Worm (Caenorhabditis elegans): Measurements from ENCODE around the gene cutl-27.
A peak's percentile ranks its signal among the peaks of the same experiment; 100 is the strongest.

cutl-27 gene

ce11 chrIV:11871083-11871482 is 7.3 kb upstream of the cutl-27 start:
- TF ChIP-seq ceh-22 (tag; optimal IDR thresholded peaks at IDR 0.05) = no peak
- TF ChIP-seq hlh-30 (tag; optimal IDR thresholded peaks at IDR 0.05; ENCODE audit: insufficient read depth) = no peak
- TF ChIP-seq gmeb-2 (tag; optimal IDR thresholded peaks at IDR 0.05) = no peak
- no peak for TF ChIP-seq pag-3 (tag; optimal IDR thresholded peaks at IDR 0.05; ENCODE audit: borderline replicate concordance)
- TF ChIP-seq hlh-6 (tag; optimal IDR thresholded peaks at IDR 0.05) = peak; percentile 32
- no peak for TF ChIP-seq unc-3 (GFP tag; conservative IDR thresholded peaks at IDR 0.05)
- no peak for TF ChIP-seq unc-3 (tag; optimal IDR thresholded peaks at IDR 0.05)
- no peak for TF ChIP-seq ceh-30 (tag; optimal IDR thresholded peaks at IDR 0.05)
- TF ChIP-seq T23F11.4 (GFP tag; optimal IDR thresholded peaks at IDR 0.05) = no peak
- TF ChIP-seq ttx-3 (tag; optimal IDR thresholded peaks at IDR 0.05) = no peak
- peak; percentile 26 for TF ChIP-seq sox-4 (tag; optimal IDR thresholded peaks at IDR 0.05)
- TF ChIP-seq odd-2 (tag; optimal IDR thresholded peaks at IDR 0.05) = no peak
- no peak for TF ChIP-seq sdc-2 (tag; optimal IDR thresholded peaks at IDR 0.05)
- TF ChIP-seq zip-5 (tag; optimal IDR thresholded peaks at IDR 0.05) = no peak
- no peak for TF ChIP-seq eyg-1 (tag; optimal IDR thresholded peaks at IDR 0.05)
- TF ChIP-seq C08G9.2 (tag; optimal IDR thresholded peaks at IDR 0.05) = peak; percentile 57
- TF ChIP-seq pax-1 (tag; optimal IDR thresholded peaks at IDR 0.05) = no peak
- peak; percentile 93 for TF ChIP-seq ceh-48 (tag; optimal IDR thresholded peaks at IDR 0.05)
- no peak for TF ChIP-seq che-1 (tag; optimal IDR thresholded peaks at IDR 0.05)
- TF ChIP-seq ahr-1 (tag; optimal IDR thresholded peaks at IDR 0.05) = no peak
- TF ChIP-seq fax-1 (tag; optimal IDR thresholded peaks at IDR 0.05) = no peak
- peak; percentile 32 for TF ChIP-seq tbx-2 (tag; optimal IDR thresholded peaks at IDR 0.05)
- peak; percentile 1 for TF ChIP-seq elt-4 (tag; optimal IDR thresholded peaks at IDR 0.05)
- TF ChIP-seq lin-11 (tag; optimal IDR thresholded peaks at IDR 0.05) = no peak
- TF ChIP-seq pha-4 (tag; optimal IDR thresholded peaks at IDR 0.05) = no peak
- TF ChIP-seq fkh-10 (GFP tag; optimal IDR thresholded peaks at IDR 0.05) = no peak
- no peak for TF ChIP-seq mec-3 (tag; optimal IDR thresholded peaks at IDR 0.05; ENCODE audit: borderline replicate concordance)
- TF ChIP-seq ceh-19 (GFP tag; optimal IDR thresholded peaks at IDR 0.05) = no peak
- TF ChIP-seq tbx-7 (tag; optimal IDR thresholded peaks at IDR 0.05) = no peak
- TF ChIP-seq ceh-2 (tag; optimal IDR thresholded peaks at IDR 0.05) = no peak
- TF ChIP-seq pros-1 (tag; optimal IDR thresholded peaks at IDR 0.05) = peak; percentile 65
- TF ChIP-seq ceh-31 (tag; optimal IDR thresholded peaks at IDR 0.05) = peak; percentile 49
- TF ChIP-seq unc-86 (tag; optimal IDR thresholded peaks at IDR 0.05) = no peak
- TF ChIP-seq syd-9 (tag; optimal IDR thresholded peaks at IDR 0.05) = peak; percentile 43
- TF ChIP-seq ceh-6 (GFP tag; optimal IDR thresholded peaks at IDR 0.05) = no peak
- TF ChIP-seq ets-4 (tag; optimal IDR thresholded peaks at IDR 0.05) = no peak
- peak; percentile 57 for TF ChIP-seq unc-42 (tag; optimal IDR thresholded peaks at IDR 0.05)
- TF ChIP-seq ceh-34 (tag; optimal IDR thresholded peaks at IDR 0.05) = peak; percentile 48

- TF ChIP-seq fkh-6 (tag; optimal IDR thresholded peaks at IDR 0.05) = no peak
- peak; percentile 64 for TF ChIP-seq ceh-14 (tag; optimal IDR thresholded peaks at IDR 0.05)
- TF ChIP-seq nfya-1 (tag; optimal IDR thresholded peaks at IDR 0.05) = peak; percentile 16
- TF ChIP-seq ceh-24 (tag; optimal IDR thresholded peaks at IDR 0.05) = no peak
- TF ChIP-seq gmeb-2 (tag; optimal IDR thresholded peaks at IDR 0.05) = no peak
- no peak for TF ChIP-seq ets-4 (tag; optimal IDR thresholded peaks at IDR 0.05)
- TF ChIP-seq ttx-3 (tag; optimal IDR thresholded peaks at IDR 0.05) = peak; percentile 41
- TF ChIP-seq unc-42 (tag; optimal IDR thresholded peaks at IDR 0.05) = peak; percentile 66
- peak; percentile 18 for TF ChIP-seq ceh-31 (tag; optimal IDR thresholded peaks at IDR 0.05)
- TF ChIP-seq lim-6 (tag; optimal IDR thresholded peaks at IDR 0.05) = peak; percentile 45
- TF ChIP-seq Y22D7AL.16 (tag; optimal IDR thresholded peaks at IDR 0.05) = no peak
- TF ChIP-seq odd-2 (tag; optimal IDR thresholded peaks at IDR 0.05) = no peak
- TF ChIP-seq ceh-9 (tag; optimal IDR thresholded peaks at IDR 0.05) = peak; percentile 27
Observed at ce11 chrIV:11871898-11872297, 6.5 kb upstream of the cutl-27 start.
